Worm (Caenorhabditis elegans): Measurements from ENCODE around the gene R01H2.8.
A peak's percentile ranks its signal among the peaks of the same experiment; 100 is the strongest.

DNA sequence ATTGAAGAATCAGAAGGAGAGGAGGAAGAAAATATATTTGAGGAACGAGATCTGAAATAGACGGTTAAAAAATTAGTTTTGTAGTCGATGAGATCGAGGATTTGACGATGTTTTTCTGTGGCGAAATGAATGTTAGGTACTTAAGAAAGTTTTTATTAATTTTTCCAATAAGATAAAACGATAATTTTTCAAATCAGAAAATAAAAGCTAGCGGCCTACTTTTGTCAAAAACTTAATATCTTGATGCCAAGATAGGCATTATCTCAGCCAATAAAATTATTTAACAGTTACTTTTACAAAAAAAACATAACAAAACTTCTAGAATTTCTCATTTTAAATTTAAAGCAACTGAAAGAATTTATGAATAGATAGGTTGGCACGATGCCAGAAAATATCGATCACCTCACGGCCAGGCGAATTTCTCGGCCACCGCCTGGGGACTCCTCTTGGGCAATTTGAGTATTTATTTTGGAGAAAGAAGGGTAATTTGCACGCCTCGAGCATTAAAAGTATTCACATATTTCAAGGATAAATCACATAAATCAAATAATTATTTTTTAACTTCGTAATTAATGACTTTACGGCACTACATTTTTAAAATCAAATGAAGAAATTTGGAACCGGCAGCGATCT, 18.9 kb downstream of the R01H2.8 start, which contains the start of gene fubl-2:
- TF ChIP-seq ama-1 (optimal IDR thresholded peaks at IDR 0.05) (no peak), mdl-1 (tag; optimal IDR thresholded peaks at IDR 0.05) (no peak), egl-27 (tag; optimal IDR thresholded peaks at IDR 0.05) (no peak), ceh-82 (tag; optimal IDR thresholded peaks at IDR 0.05) (no peak), pqm-1 (tag; optimal IDR thresholded peaks at IDR 0.05) (peak; percentile 24), ZK546.5 (tag; optimal IDR thresholded peaks at IDR 0.05) (no peak), pha-4 (tag; optimal IDR thresholded peaks at IDR 0.05) (peak; percentile 71)

Data from whole organism, L3 larva.